Worm (Caenorhabditis elegans): Measurements from ENCODE around the gene pstk-1.
A peak's percentile ranks its signal among the peaks of the same experiment; 100 is the strongest.

Gene pstk-1

ce11 chrIII:12445223-12445622, 21.2 kb upstream of the pstk-1 start:
- no peak for TF ChIP-seq lin-13 (GFP tag; optimal IDR thresholded peaks at IDR 0.05)
- TF ChIP-seq madf-9 (GFP tag; conservative IDR thresholded peaks at IDR 0.05) = no peak
- TF ChIP-seq php-3 (GFP tag; IDR thresholded peaks at IDR 0.05) = peak; percentile 64
- no peak for TF ChIP-seq nhr-41 (GFP tag; IDR thresholded peaks at IDR 0.05)
- TF ChIP-seq daf-16 (GFP tag; optimal IDR thresholded peaks at IDR 0.05) = no peak
- peak; percentile 38 for TF ChIP-seq daf-16 (tag; optimal IDR thresholded peaks at IDR 0.05)
- no peak for TF ChIP-seq aly-2 (tag; optimal IDR thresholded peaks at IDR 0.05)
- TF ChIP-seq mxl-3 (GFP tag; optimal IDR thresholded peaks at IDR 0.05) = peak; percentile 10
- no peak for TF ChIP-seq ceh-20 (GFP tag; IDR thresholded peaks at IDR 0.05)
- TF ChIP-seq hlh-11 (tag; optimal IDR thresholded peaks at IDR 0.05) = peak; percentile 48
- peak; percentile 73 for TF ChIP-seq dmd-6 (GFP tag; IDR thresholded peaks at IDR 0.05)
- TF ChIP-seq dve-1 (tag; optimal IDR thresholded peaks at IDR 0.05; ENCODE audit: insufficient read depth) = peak; percentile 27
- no peak for TF ChIP-seq hlh-30 (tag; optimal IDR thresholded peaks at IDR 0.05; ENCODE audit: insufficient read depth)
- peak in 1 of 2 experiments; percentile 32 for TF ChIP-seq unc-62 (GFP tag; optimal IDR thresholded peaks at IDR 0.05 in 1 of 2)
- TF ChIP-seq unc-62 (tag; optimal IDR thresholded peaks at IDR 0.05) = no peak
- no peak for TF ChIP-seq F26F4.8 (GFP tag; conservative IDR thresholded peaks at IDR 0.05)
- TF ChIP-seq nhr-28 (tag; optimal IDR thresholded peaks at IDR 0.05) = peak; percentile 28

ce11 chrIII:12445991-12446502, 20.4 kb upstream of the pstk-1 start, which contains the start of gene Y49E10.18:
TSS of gene Y49E10.18 (minus strand) at chrIII:12446106.
- TF ChIP-seq nhr-28 (tag; optimal IDR thresholded peaks at IDR 0.05) (peak; percentile 53), lin-13 (GFP tag; optimal IDR thresholded peaks at IDR 0.05) (no peak), dve-1 (tag; optimal IDR thresholded peaks at IDR 0.05; ENCODE audit: insufficient read depth) (peak; percentile 53), mdt-29 (GFP tag; IDR thresholded peaks at IDR 0.05) (no peak), arid-1 (GFP tag; conservative IDR thresholded peaks at IDR 0.05) (no peak), dmd-6 (GFP tag; IDR thresholded peaks at IDR 0.05) (peak; percentile 78), mdl-1 (tag; optimal IDR thresholded peaks at IDR 0.05) (peak in 1 of 2 experiments; percentile 49), hlh-11 (tag; optimal IDR thresholded peaks at IDR 0.05) (peak; percentile 21), Y105C5A.15 (GFP tag; IDR thresholded peaks at IDR 0.05) (no peak), mep-1 (tag; optimal IDR thresholded peaks at IDR 0.05) (peak; percentile 13), lin-38 (GFP tag; IDR thresholded peaks at IDR 0.05) (peak; percentile 20; the same call in 1 of the 2 replicates), unc-62 (GFP tag; optimal IDR thresholded peaks at IDR 0.05 in 1 of 2) (peak in 1 of 2 experiments; percentile 92), unc-62 (tag; optimal IDR thresholded peaks at IDR 0.05) (no peak), pqm-1 (tag; optimal IDR thresholded peaks at IDR 0.05) (peak; percentile 82), mxl-3 (GFP tag; optimal IDR thresholded peaks at IDR 0.05) (peak; percentile 1), daf-16 (GFP tag; optimal IDR thresholded peaks at IDR 0.05) (no peak), daf-16 (tag; optimal IDR thresholded peaks at IDR 0.05) (peak; percentile 43), snpc-1.2 (GFP tag; IDR thresholded peaks at IDR 0.05) (no peak)

ce11 chrIII:12447563-12447962, 18.8 kb upstream of the pstk-1 start:
- TF ChIP-seq lin-38 (GFP tag; IDR thresholded peaks at IDR 0.05) (peak; percentile 64), hlh-30 (tag; optimal IDR thresholded peaks at IDR 0.05; ENCODE audit: insufficient read depth) (peak; percentile 23)

- TF ChIP-seq nhr-41 (GFP tag; IDR thresholded peaks at IDR 0.05) (no peak), dve-1 (tag; optimal IDR thresholded peaks at IDR 0.05; ENCODE audit: insufficient read depth) (peak; percentile 24), nhr-102 (tag; optimal IDR thresholded peaks at IDR 0.05) (peak; percentile 14), spr-1 (tag; optimal IDR thresholded peaks at IDR 0.05) (peak; percentile 10), hif-1 (tag; optimal IDR thresholded peaks at IDR 0.05) (peak in 1 of 2 experiments; percentile 33), unc-130 (GFP tag; optimal IDR thresholded peaks at IDR 0.05) (peak; percentile 86), mep-1 (tag; optimal IDR thresholded peaks at IDR 0.05) (peak; percentile 69), ama-1 (optimal IDR thresholded peaks at IDR 0.05) (peak; percentile 92), nhr-76 (tag; optimal IDR thresholded peaks at IDR 0.05) (no peak), nhr-6 (tag; optimal IDR thresholded peaks at IDR 0.05) (peak; percentile 63), lin-13 (GFP tag; optimal IDR thresholded peaks at IDR 0.05) (peak; percentile 40), rbr-2 (tag; optimal IDR thresholded peaks at IDR 0.05) (peak; percentile 36), mes-2 (tag; optimal IDR thresholded peaks at IDR 0.05; ENCODE audit: poor library complexity, severe bottlenecking) (peak; percentile 69), arid-1 (GFP tag; conservative IDR thresholded peaks at IDR 0.05) (peak; percentile 42; the same call in 1 of the 2 replicates), lim-7 (GFP tag; IDR thresholded peaks at IDR 0.05) (no peak), madf-9 (GFP tag; conservative IDR thresholded peaks at IDR 0.05) (no peak), lin-38 (GFP tag; IDR thresholded peaks at IDR 0.05) (peak; percentile 77), snpc-1.2 (GFP tag; IDR thresholded peaks at IDR 0.05) (peak; percentile 30; the same call in 1 of the 2 replicates), zfp-3 (GFP tag; conservative IDR thresholded peaks at IDR 0.05) (0 out of 2 replicates have a peak, but pooled peaks have one; percentile 24), hlh-30 (tag; optimal IDR thresholded peaks at IDR 0.05; ENCODE audit: insufficient read depth) (peak; percentile 54), pha-4 (GFP tag; IDR thresholded peaks at IDR 0.05) (0 out of 2 replicates have a peak, but pooled peaks have one; percentile 49), pha-4 (tag; optimal IDR thresholded peaks at IDR 0.05) (no peak), nhr-77 (tag; optimal IDR thresholded peaks at IDR 0.05) (no peak), hlh-11 (tag; optimal IDR thresholded peaks at IDR 0.05) (no peak), nhr-25 (tag; optimal IDR thresholded peaks at IDR 0.05; ENCODE audit: borderline replicate concordance, insufficient read depth) (peak; percentile 9), aha-1 (tag) (peak; percentile 81), nhr-28 (tag; optimal IDR thresholded peaks at IDR 0.05) (no peak)
Observed at ce11 chrIII:12453315-12453714, 13.1 kb upstream of the pstk-1 start, which contains the start of gene ani-1. TSS of gene ani-1 (minus strand) at chrIII:12453375.
